Worm (Caenorhabditis elegans) whole organism, midembryonic: ENCODE data around the gene F54C9.3.

Source experiments
- cog-1 ChIP-seq: sonication (generic microtip); optimal IDR thresholded peaks from 2 replicates; lab custom pipeline; 2016; ENCODE audit warnings: missing genetic modification characterization, missing compliant biosample characterization
- ref-1 ChIP-seq: fragments of 200-800 bp; sonication (Bioruptor generic); conservative IDR thresholded peaks from 2 replicates; pipeline ENCODE4 v1.3.6; 2022; ENCODE audit warnings: missing genetic modification reagents, missing genetic modification characterization, missing compliant biosample characterization

DNA sequence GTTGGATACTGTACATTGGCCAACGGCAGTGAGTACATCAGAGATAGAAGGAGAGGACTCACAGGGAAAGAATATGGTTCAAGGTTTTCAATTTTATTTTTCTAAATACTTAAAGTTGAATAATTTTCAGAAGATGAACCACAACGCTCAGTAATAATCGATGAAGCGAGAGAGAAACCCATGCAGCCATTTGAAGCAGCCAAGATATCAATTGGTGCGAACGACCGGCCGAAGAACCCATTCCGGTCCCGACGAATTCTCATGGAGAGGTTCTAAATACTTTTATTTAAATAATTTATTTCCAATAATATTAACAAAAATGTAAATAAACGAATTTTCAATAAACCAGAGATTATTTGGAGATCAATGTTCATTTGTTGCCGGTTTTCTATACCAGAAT is 33.5 kb upstream of the F54C9.3 start, which contains the start of gene pigg-1:
- TF ChIP-seq ref-1 (GFP tag; lab: Robert Waterston, UW) (no peak), cog-1 (tag; lab: Kevin White, UChicago) (no peak)
